Worm (Caenorhabditis elegans): ENCODE results near the gene F43C11.8.

F43C11.8 gene

ce11 chrII:2352546-2352945 lies 20.2 kb downstream of the F43C11.8 start, which contains the start of gene F43C11.10 (continued):
- no peak for TF ChIP-seq nhr-179 (tag; optimal IDR thresholded peaks at IDR 0.05)

- TF ChIP-seq Y53G8AR.9 (GFP tag; conservative IDR thresholded peaks at IDR 0.05) (no peak), ztf-26 (tag; optimal IDR thresholded peaks at IDR 0.05) (no peak), B0261.1 (tag; optimal IDR thresholded peaks at IDR 0.05) (no peak), egrh-3 (GFP tag; IDR thresholded peaks at IDR 0.05) (no peak), D2030.7 (GFP tag; IDR thresholded peaks at IDR 0.05) (no peak), lir-1 (GFP tag; conservative IDR thresholded peaks at IDR 0.05) (no peak), hlh-26 (GFP tag; conservative IDR thresholded peaks at IDR 0.05) (no peak), rec-8 (tag; optimal IDR thresholded peaks at IDR 0.05) (no peak), lin-54 (GFP tag; optimal IDR thresholded peaks at IDR 0.05) (no peak), lsl-1 (GFP tag; optimal IDR thresholded peaks at IDR 0.05) (no peak), F49E8.2 (tag; optimal IDR thresholded peaks at IDR 0.05; ENCODE audit: insufficient read depth) (no peak), aptf-2 (GFP tag; conservative IDR thresholded peaks at IDR 0.05) (no peak), dpff-1 (tag; optimal IDR thresholded peaks at IDR 0.05) (no peak), madf-8 (GFP tag; conservative IDR thresholded peaks at IDR 0.05) (no peak), let-526 (GFP tag; IDR thresholded peaks at IDR 0.05) (no peak)
These were observed 20.7 kb downstream of the F43C11.8 start, which contains the start of gene F43C11.3 for ce11 chrII:2353012-2353411. Gene F43C11.3 (plus strand): TSS chrII:2353312.

- TF ChIP-seq akir-1 (GFP tag; optimal IDR thresholded peaks at IDR 0.05): no peak
- no peak for TF ChIP-seq nhr-27 (tag; optimal IDR thresholded peaks at IDR 0.05)
- TF ChIP-seq dox-1 (GFP tag; IDR thresholded peaks at IDR 0.05): no peak
- TF ChIP-seq lin-26 (GFP tag; IDR thresholded peaks at IDR 0.05): no peak
- TF ChIP-seq nfya-1 (tag; optimal IDR thresholded peaks at IDR 0.05; ENCODE audit: borderline replicate concordance, insufficient read depth): no peak
- TF ChIP-seq C06A6.2 (GFP tag; conservative IDR thresholded peaks at IDR 0.05): no peak
- no peak for TF ChIP-seq ztf-28 (GFP tag; IDR thresholded peaks at IDR 0.05)
- TF ChIP-seq unc-130 (GFP tag; optimal IDR thresholded peaks at IDR 0.05): no peak
- TF ChIP-seq zfh-2 (GFP tag; conservative IDR thresholded peaks at IDR 0.05): no peak
- TF ChIP-seq dpff-1 (tag; optimal IDR thresholded peaks at IDR 0.05): no peak
- TF ChIP-seq snpc-4 (GFP tag; optimal IDR thresholded peaks at IDR 0.05): no peak
- no peak for TF ChIP-seq snpc-4 (tag; optimal IDR thresholded peaks at IDR 0.05)
- TF ChIP-seq nhr-90 (tag; optimal IDR thresholded peaks at IDR 0.05): no peak
- no peak for TF ChIP-seq tlf-1 (GFP tag; optimal IDR thresholded peaks at IDR 0.05)
- TF ChIP-seq die-1 (tag; optimal IDR thresholded peaks at IDR 0.05): no peak
- TF ChIP-seq tbx-9 (tag; optimal IDR thresholded peaks at IDR 0.05; ENCODE audit: borderline replicate concordance): no peak
These were observed 22.2 kb downstream of the F43C11.8 start, which contains the start of gene F43C11.2 for ce11 chrII:2354476-2354875. Gene F43C11.2 (plus strand): TSS chrII:2354776.

- TF ChIP-seq attf-5 (GFP tag; optimal IDR thresholded peaks at IDR 0.05): no peak
These were observed 24.5 kb downstream of the F43C11.8 start, which contains the start of gene F43C11.1 for ce11 chrII:2356795-2357194. Gene F43C11.1 (plus strand): TSS chrII:2357095.

- TF ChIP-seq F33H1.4 (GFP tag; IDR thresholded peaks at IDR 0.05) (no peak), F22D6.2 (tag; optimal IDR thresholded peaks at IDR 0.05) (no peak), egl-44 (GFP tag; IDR thresholded peaks at IDR 0.05) (no peak), F23B12.7 (tag; optimal IDR thresholded peaks at IDR 0.05; ENCODE audit: insufficient read depth) (no peak), ekl-4 (GFP tag; IDR thresholded peaks at IDR 0.05) (no peak), dpff-1 (tag; optimal IDR thresholded peaks at IDR 0.05) (no peak), F52B5.7 (tag; optimal IDR thresholded peaks at IDR 0.05) (no peak), nfya-1 (tag; optimal IDR thresholded peaks at IDR 0.05; ENCODE audit: borderline replicate concordance, insufficient read depth) (no peak), attf-3 (GFP tag; conservative IDR thresholded peaks at IDR 0.05) (no peak), chd-7 (tag; optimal IDR thresholded peaks at IDR 0.05) (no peak), madf-6 (GFP tag; IDR thresholded peaks at IDR 0.05) (no peak), hrde-1 (tag; optimal IDR thresholded peaks at IDR 0.05; ENCODE audit: borderline replicate concordance) (no peak), ZK185.1 (tag; optimal IDR thresholded peaks at IDR 0.05; ENCODE audit: poor library complexity, severe bottlenecking) (no peak)
These were observed 27.6 kb downstream of the F43C11.8 start, which contains the start of gene F43C11.16 for ce11 chrII:2359965-2360364. Gene F43C11.16 (minus strand): TSS chrII:2360065.

Data from whole organism, young adult.